Worm (Caenorhabditis elegans): ENCODE results near the gene btb-2.

DNA sequence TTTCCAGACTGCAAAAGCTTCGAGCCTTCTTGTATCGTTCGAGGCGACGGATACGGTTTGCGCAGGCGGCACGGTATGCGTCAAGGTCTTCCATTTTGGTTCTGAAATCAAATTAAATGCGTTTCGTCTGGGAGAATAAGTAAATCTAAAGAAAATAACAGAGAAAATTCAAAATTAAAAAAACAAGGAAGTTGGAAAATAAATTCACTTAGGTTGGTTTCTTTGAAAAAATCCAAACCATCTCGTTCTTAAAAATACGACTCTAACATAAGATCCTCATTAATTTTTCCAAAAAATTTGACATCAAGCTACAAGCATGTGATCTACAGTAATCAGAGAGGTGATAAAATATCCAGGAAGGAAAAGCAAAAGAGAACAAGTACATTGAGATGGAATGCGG lies 8.4 kb downstream of the btb-2 start, which contains the start of gene T25D10.4:
- TF ChIP-seq zag-1 (tag; optimal IDR thresholded peaks at IDR 0.05) (no peak), nhr-77 (tag; optimal IDR thresholded peaks at IDR 0.05) (no peak), ceh-82 (tag; optimal IDR thresholded peaks at IDR 0.05) (no peak), nhr-6 (tag; optimal IDR thresholded peaks at IDR 0.05) (no peak)

All from whole organism, L2 larva.